Fruit fly (Drosophila melanogaster): Measurements from ENCODE around the gene mud.

mud gene

dm6 chrX:14212147-14212792 lies 35.3 kb upstream of the mud start:
- peak; percentile 4 for TF ChIP-seq Eip78C (GFP tag)
- TF ChIP-seq OdsH (GFP tag; optimal IDR thresholded peaks at IDR 0.05): no peak
- TF ChIP-seq CG7368 (GFP tag; optimal IDR thresholded peaks at IDR 0.05): no peak
- no peak for TF ChIP-seq CG34406 (GFP tag; optimal IDR thresholded peaks at IDR 0.05)
- TF ChIP-seq CG31627 (GFP tag; optimal IDR thresholded peaks at IDR 0.05): no peak
- TF ChIP-seq Sox14 (GFP tag; optimal IDR thresholded peaks at IDR 0.05): no peak
- TF ChIP-seq fd85E (GFP tag; optimal IDR thresholded peaks at IDR 0.05): no peak
- TF ChIP-seq eg (GFP tag; IDR thresholded peaks at IDR 0.05): peak; percentile 18; the same call in 1 of the 3 replicates
- TF ChIP-seq CG10631 (GFP tag; optimal IDR thresholded peaks at IDR 0.05): no peak
- TF ChIP-seq CG11762 (GFP tag; optimal IDR thresholded peaks at IDR 0.05; ENCODE audit: insufficient read depth): no peak
- TF ChIP-seq CG6163 (GFP tag; IDR thresholded peaks at IDR 0.05): 0 out of 3 replicates have a peak, but pooled peaks have one; percentile 42
- peak; percentile 61 for TF ChIP-seq CG1621 (tag; optimal IDR thresholded peaks at IDR 0.05)
- TF ChIP-seq ss (GFP tag; optimal IDR thresholded peaks at IDR 0.05): peak; percentile 23 to 48
- no peak for TF ChIP-seq CG8319 (GFP tag; optimal IDR thresholded peaks at IDR 0.05)
- TF ChIP-seq CG6808 (GFP tag; optimal IDR thresholded peaks at IDR 0.05): peak; percentile 1
- TF ChIP-seq CG9139 (GFP tag; optimal IDR thresholded peaks at IDR 0.05): peak; percentile 38
- no peak for TF ChIP-seq Met (GFP tag; optimal IDR thresholded peaks at IDR 0.05)
- TF ChIP-seq CG16779 (tag; optimal IDR thresholded peaks at IDR 0.05): no peak
- no peak for TF ChIP-seq dac (GFP tag; optimal IDR thresholded peaks at IDR 0.05)
- TF ChIP-seq Sox15 (GFP tag; optimal IDR thresholded peaks at IDR 0.05): no peak
- peak; percentile 12 for TF ChIP-seq dsx (GFP tag; optimal IDR thresholded peaks at IDR 0.05; ENCODE audit: poor library complexity, severe bottlenecking)
- no peak for TF ChIP-seq CG6854 (GFP tag; optimal IDR thresholded peaks at IDR 0.05)
- no peak for TF ChIP-seq cyc (GFP tag; optimal IDR thresholded peaks at IDR 0.05)
- TF ChIP-seq topi (GFP tag; optimal IDR thresholded peaks at IDR 0.05): no peak
- TF ChIP-seq CG6792 (GFP tag; optimal IDR thresholded peaks at IDR 0.05): no peak
- no peak for TF ChIP-seq CG4318 (GFP tag; optimal IDR thresholded peaks at IDR 0.05)
- TF ChIP-seq fkh (GFP tag; optimal IDR thresholded peaks at IDR 0.05): no peak
- TF ChIP-seq Ets96B (tag; optimal IDR thresholded peaks at IDR 0.05): no peak
- TF ChIP-seq spab (GFP tag; optimal IDR thresholded peaks at IDR 0.05): no peak
- TF ChIP-seq Eip93F (GFP tag; optimal IDR thresholded peaks at IDR 0.05): no peak
- no peak for TF ChIP-seq Sox102F (GFP tag; optimal IDR thresholded peaks at IDR 0.05)
- TF ChIP-seq CG6276 (GFP tag; optimal IDR thresholded peaks at IDR 0.05): no peak
- TF ChIP-seq CG32006 (GFP tag; optimal IDR thresholded peaks at IDR 0.05): no peak
- TF ChIP-seq svp (GFP tag): peak; percentile 47
- no peak; the same call in 1 of the 2 replicates for TF ChIP-seq CG15336 (GFP tag; IDR thresholded peaks at IDR 0.05)
- TF ChIP-seq fd59A (GFP tag; optimal IDR thresholded peaks at IDR 0.05): no peak

- peak; percentile 18 for TF ChIP-seq fkh (GFP tag; optimal IDR thresholded peaks at IDR 0.05)
- no peak for TF ChIP-seq fd59A (GFP tag; optimal IDR thresholded peaks at IDR 0.05)
- peak; percentile 54; the same call in 2 of the 3 replicates for TF ChIP-seq CG8119 (GFP tag; IDR thresholded peaks at IDR 0.05)
- peak; percentile 66 for TF ChIP-seq CG15336 (GFP tag; IDR thresholded peaks at IDR 0.05)
- TF ChIP-seq CG6792 (GFP tag; optimal IDR thresholded peaks at IDR 0.05): no peak
- TF ChIP-seq achi (GFP tag; optimal IDR thresholded peaks at IDR 0.05): peak; percentile 25
- peak; percentile 55 for TF ChIP-seq dac (GFP tag; optimal IDR thresholded peaks at IDR 0.05)
- TF ChIP-seq Lpt (GFP tag; optimal IDR thresholded peaks at IDR 0.05): peak; percentile 34
- no peak for TF ChIP-seq CG6163 (GFP tag; IDR thresholded peaks at IDR 0.05)
- TF ChIP-seq CG10631 (GFP tag; optimal IDR thresholded peaks at IDR 0.05): peak; percentile 12
- TF ChIP-seq Ets96B (tag; optimal IDR thresholded peaks at IDR 0.05): no peak
- peak; percentile 51 for TF ChIP-seq CG6276 (GFP tag; optimal IDR thresholded peaks at IDR 0.05)
- TF ChIP-seq salr (GFP tag; optimal IDR thresholded peaks at IDR 0.05): peak in 1 of 2 experiments; percentile 30
- no peak for TF ChIP-seq cyc (GFP tag; optimal IDR thresholded peaks at IDR 0.05)
- no peak for TF ChIP-seq CG8319 (GFP tag; optimal IDR thresholded peaks at IDR 0.05)
- TF ChIP-seq Eip78C (GFP tag): peak; percentile 77
- TF ChIP-seq Hr4 (GFP tag; optimal IDR thresholded peaks at IDR 0.05): peak; percentile 71
- peak; percentile 30 for TF ChIP-seq pdm3 (GFP tag; optimal IDR thresholded peaks at IDR 0.05)
- TF ChIP-seq dsx (GFP tag; optimal IDR thresholded peaks at IDR 0.05; ENCODE audit: poor library complexity, severe bottlenecking): no peak
- no peak for TF ChIP-seq CG9139 (GFP tag; optimal IDR thresholded peaks at IDR 0.05)
- TF ChIP-seq CG6854 (GFP tag; optimal IDR thresholded peaks at IDR 0.05): no peak
- no peak for TF ChIP-seq fd85E (GFP tag; optimal IDR thresholded peaks at IDR 0.05)
- peak; percentile 16 for TF ChIP-seq Eip75B (GFP tag; optimal IDR thresholded peaks at IDR 0.05)
- TF ChIP-seq CG6808 (GFP tag; optimal IDR thresholded peaks at IDR 0.05): peak; percentile 51
- peak; percentile 30 for TF ChIP-seq acj6 (GFP tag; optimal IDR thresholded peaks at IDR 0.05)
- peak; percentile 77 for TF ChIP-seq CG32006 (GFP tag; optimal IDR thresholded peaks at IDR 0.05)
- TF ChIP-seq ss (GFP tag; optimal IDR thresholded peaks at IDR 0.05): no peak
- TF ChIP-seq CG11294 (GFP tag; IDR thresholded peaks at IDR 0.05): no peak
- TF ChIP-seq Eip93F (GFP tag; optimal IDR thresholded peaks at IDR 0.05): no peak
- peak; percentile 2 for TF ChIP-seq Sox14 (GFP tag; optimal IDR thresholded peaks at IDR 0.05)
Observed at dm6 chrX:14213509-14214154, 33.9 kb upstream of the mud start.

Measured in whole organism, prepupa.